Worm (Caenorhabditis elegans): ENCODE measurements around the gene haly-1.

Gene haly-1

DNA sequence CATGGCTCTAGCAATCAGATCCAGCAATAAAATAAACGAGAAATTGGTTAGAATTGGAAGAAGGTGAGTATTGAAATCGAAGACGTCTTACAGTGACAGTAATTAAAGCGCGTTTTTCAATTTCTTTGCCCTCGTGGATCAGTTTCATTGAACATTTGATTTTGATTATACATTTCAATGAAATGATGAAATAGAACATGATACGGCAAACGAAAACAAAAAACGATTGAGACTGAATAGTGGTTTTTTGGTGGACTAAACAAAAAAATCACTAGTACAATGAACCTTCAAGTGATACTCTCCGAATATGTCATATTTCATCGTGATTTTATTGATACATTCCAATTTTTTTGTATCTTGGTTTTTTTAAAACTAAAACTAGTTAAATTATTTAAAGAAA is at the start of gene haly-1:
haly-1 (minus strand) TSS at position 101 of the 400 bp plus-strand sequence.
- no peak for TF ChIP-seq unc-62 (GFP tag; optimal IDR thresholded peaks at IDR 0.05)

- TF ChIP-seq unc-62 (GFP tag; optimal IDR thresholded peaks at IDR 0.05): no peak
These were observed 44.9 kb upstream of the haly-1 start, which contains the start of gene pho-7 for ce11 chrX:10941255-10941654. Gene pho-7 (minus strand): TSS chrX:10941355.

DNA sequence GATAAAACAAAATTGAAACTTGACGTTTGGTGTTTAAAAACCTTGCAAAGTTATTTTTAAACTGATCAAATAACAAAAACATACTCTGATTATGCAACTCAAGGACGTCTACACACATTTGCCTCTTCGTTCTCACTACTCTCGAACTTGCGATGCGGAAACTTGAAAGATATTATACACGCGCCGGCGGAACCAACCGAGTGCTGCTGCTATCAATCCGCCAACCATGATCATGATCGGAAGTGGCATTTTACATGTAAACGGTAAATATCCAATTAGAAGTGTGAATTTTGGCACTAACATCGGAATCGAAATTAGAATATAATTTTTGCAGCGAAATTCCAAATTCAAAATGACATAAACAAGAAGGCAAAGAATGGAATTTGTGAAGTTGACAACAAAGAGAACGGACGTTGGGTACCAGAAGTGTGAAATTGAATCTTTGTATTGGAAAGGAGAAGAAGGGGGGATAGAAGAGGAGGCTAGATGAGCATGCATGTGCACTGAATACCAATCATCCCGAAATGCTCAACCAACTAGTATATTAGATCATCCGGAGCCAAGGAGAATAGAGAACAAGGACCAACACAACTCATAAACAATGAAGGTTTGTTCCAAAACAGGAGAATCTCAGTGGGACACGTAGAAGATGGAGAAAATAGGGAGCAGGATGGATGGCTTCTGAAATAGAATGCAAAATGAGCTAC is 37.1 kb upstream of the haly-1 start:
- TF ChIP-seq unc-62 (GFP tag; optimal IDR thresholded peaks at IDR 0.05): no peak

DNA sequence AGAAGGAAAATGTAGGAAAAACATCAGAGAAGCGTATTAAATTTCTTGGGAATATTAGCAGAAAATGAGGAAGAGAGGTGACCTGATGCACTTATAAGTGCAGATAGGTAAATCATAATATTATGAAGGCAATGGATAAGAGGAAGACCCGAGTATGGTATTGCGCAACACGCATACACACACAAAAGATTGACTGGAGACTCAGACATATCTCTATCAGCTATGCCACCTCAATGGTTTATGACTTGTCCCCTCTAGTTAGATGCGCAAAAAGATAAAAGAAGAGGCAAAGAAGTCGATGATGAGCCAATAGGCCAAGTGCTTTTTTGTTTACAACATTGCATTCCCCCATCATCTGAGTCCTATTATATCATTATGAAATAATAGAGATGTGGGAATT is 35.7 kb upstream of the haly-1 start:
- TF ChIP-seq unc-62 (GFP tag; optimal IDR thresholded peaks at IDR 0.05): no peak

DNA sequence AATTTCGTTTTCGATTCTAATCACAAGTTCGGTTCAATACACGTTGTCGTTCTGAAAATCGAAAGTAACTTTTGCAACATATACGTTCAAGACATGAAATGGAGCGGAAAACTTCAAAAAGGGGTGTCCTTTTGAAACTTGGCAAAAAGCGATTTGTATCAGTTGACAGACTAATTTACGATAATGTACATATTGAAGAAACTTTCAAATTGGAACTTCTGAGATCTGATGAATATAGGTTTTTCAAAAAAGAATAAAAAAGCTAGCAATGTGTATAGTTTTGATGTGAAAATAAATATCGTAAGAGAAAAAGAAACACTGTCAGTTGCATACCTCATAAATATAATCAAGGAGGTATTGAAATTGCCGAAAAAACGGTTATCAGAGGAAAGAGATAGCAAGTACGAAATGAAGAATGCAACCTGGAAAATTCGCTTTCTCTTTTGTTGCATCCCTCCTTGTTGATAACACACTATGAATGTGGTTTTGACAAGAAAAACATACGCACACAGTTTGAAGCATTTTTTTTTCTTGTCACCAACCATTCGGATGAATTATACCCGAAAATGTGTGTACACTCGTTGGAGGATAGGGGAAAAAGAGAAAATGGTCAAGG is 32.7 kb upstream of the haly-1 start, which contains the start of gene dgn-1:
dgn-1 (minus strand) TSS at position 51 of the 616 bp plus-strand sequence.
- TF ChIP-seq unc-62 (GFP tag; optimal IDR thresholded peaks at IDR 0.05): no peak

DNA sequence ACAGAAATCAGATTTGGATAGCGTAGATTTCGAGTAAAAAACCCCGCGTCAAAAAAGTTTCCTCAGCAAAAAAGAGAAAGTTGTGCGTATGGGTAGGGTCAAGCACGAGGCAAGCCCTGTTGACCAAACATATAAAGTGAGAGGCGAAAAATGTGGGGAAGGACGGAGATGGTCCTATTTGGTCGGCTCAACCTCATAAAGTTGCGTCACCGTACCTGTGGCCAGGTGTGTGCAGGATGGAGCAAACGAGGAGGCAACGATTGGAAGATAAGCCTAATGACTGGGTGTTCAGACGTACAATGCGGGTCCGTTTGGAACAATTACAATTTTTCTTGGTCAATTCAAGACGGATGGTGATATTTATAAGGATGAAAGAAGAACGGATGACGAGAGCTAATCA is 30.7 kb upstream of the haly-1 start:
- TF ChIP-seq unc-62 (GFP tag; optimal IDR thresholded peaks at IDR 0.05): no peak

DNA sequence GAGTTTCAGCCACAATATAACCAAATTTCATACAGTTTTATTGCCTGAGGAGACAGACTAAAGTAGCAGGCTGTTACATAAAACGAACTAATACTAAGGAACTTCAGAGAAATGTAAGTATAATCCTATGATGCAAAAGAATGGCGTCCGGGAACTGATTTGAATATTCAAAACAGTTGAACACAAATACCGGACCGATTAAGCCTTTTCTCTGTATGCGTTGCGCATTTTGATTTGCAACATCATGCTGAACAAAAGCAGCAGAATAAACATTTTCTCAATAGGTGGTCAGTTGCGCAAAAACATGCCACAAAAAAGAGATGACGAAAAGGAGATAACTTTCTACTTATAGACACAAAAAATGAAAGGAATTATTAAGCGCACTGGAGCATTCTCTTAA is 27.6 kb upstream of the haly-1 start:
- TF ChIP-seq unc-62 (GFP tag; optimal IDR thresholded peaks at IDR 0.05): no peak

- TF ChIP-seq unc-62 (GFP tag; optimal IDR thresholded peaks at IDR 0.05): no peak
These were observed 23.2 kb upstream of the haly-1 start, which contains the start of gene nstp-9 for ce11 chrX:10919613-10920012. Gene nstp-9 (minus strand): TSS chrX:10919713.

- no peak for TF ChIP-seq unc-62 (GFP tag; optimal IDR thresholded peaks at IDR 0.05)
These were observed 19.8 kb upstream of the haly-1 start for ce11 chrX:10916194-10916593.

DNA sequence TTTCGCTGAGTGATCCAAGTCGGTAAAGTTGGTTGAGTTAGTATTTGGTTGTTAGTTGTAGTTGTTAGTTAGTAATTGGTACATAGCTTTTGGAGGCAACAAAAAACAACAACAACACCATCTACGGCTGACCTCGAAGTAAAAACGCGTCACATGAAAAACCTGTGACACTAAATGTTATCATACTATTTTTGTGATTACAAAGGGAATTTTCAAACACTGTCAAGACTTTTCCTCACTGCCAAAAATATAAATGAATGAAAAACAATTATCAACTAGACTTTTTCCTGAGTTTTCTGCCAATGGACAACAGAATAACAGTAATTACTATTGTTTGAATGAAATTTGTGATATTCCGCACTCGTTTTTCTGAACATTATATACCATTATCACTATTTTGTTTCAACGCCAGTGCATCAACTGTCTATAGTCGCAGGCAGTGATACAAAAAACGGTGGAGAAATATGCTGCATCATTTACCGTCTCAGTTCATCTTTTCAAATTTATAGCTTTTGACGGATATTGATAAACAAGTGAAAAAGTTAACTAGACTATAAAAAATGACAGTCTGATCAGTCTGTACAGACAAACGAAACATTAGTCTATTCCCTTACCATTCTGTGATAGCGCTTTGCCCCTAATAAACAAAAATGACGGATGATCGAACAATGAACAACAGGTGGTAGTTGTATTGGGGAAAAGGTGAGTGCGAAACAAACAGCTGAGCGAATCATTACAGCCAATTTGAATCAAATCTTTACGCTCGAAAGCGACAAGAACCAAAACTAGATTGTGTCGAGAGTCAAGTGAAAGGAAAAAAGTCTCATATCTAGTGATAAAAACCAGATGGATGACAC is 18.3 kb upstream of the haly-1 start:
- no peak for TF ChIP-seq unc-62 (GFP tag; optimal IDR thresholded peaks at IDR 0.05)

DNA sequence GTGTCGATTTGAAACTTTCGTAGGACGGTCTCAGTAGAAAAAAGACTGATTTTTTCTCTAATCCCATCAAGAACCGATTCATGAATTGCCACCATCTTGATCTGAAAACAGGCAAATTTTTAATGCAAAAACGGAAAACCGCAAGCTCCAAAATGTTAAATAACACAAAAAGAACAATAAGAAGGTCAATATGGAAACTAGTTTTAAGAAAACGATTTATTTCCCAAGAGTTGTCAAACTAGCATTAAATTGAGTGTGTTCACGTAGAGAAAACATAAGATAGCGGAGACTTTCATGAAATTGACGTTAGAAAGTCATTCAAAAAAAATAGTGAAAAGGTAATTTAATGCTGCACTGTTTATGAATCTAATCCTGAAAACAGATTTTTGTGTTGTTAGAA is 17.6 kb upstream of the haly-1 start, which contains the start of gene F47B10.9:
F47B10.9 (minus strand) TSS at position 101 of the 400 bp plus-strand sequence.
- TF ChIP-seq unc-62 (GFP tag; optimal IDR thresholded peaks at IDR 0.05): no peak

DNA sequence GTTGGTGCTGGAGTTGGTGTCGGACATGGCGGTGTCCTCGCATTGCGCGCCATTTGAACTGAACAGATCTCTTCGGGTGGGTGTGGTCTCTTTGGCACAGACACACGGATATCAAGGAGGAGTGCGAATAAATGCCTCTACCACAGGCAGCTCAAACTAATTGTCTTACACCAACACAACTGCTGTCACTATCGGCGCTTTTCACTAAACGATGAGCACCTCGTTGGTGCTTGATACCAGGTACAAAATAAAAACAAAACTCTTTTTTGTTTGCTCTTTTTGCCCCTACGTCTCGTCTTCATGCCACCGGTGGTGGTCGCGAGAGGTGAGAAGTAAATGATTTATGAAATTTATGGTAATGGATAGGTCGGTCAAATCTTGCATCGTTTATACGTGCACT is 14.3 kb upstream of the haly-1 start, which contains the start of gene F47B10.8:
F47B10.8 (minus strand) TSS at position 101 of the 400 bp plus-strand sequence.
- TF ChIP-seq unc-62 (GFP tag; optimal IDR thresholded peaks at IDR 0.05): no peak

DNA sequence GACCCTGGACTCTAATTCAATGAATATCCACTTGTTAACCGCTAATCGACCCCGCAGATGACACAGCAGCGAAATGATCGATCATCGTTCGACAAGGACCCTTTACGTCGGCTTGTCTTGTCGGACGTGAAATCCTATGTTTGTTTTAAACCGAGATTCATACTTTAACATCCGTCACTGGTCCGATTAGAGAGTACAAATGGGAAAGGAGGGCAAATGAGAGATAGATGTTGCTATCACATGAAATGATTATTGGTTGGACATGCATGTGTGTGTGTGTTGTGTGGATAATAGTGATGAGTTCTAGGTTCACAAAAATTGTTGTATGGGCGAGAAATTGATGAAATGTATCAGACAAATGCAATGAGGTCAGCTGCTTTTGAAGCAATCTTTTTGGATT is 13.3 kb upstream of the haly-1 start:
- no peak for TF ChIP-seq unc-62 (GFP tag; optimal IDR thresholded peaks at IDR 0.05)

DNA sequence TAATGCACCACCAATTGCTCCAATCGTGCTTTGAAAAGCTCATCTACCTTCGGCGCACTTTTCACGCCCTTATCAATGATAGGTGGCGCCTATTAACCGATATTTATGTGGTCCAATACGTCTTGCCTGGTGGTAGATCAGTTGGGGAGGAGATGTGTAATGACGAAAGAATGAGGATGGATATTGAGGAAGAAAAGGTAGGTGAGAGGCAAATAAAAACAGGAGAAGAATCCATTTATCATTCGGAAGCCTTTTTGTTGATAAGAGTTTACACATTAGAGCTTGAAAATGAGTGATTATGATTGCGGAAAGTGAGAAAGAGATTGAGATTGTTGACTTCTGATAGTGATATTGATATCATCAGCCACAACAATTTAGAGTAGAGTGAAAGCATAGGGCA is 11.0 kb upstream of the haly-1 start:
- no peak for TF ChIP-seq unc-62 (GFP tag; optimal IDR thresholded peaks at IDR 0.05)

ce11 chrX:10903416-10903815 is 7.0 kb upstream of the haly-1 start:
- no peak for TF ChIP-seq unc-62 (GFP tag; optimal IDR thresholded peaks at IDR 0.05)

ce11 chrX:10902723-10903322 is 6.4 kb upstream of the haly-1 start, which contains the start of gene acbp-3:
Gene acbp-3 (plus strand): TSS chrX:10903272.
- no peak for TF ChIP-seq unc-62 (GFP tag; optimal IDR thresholded peaks at IDR 0.05)
